Worm (Caenorhabditis elegans) whole organism, late embryonic: ENCODE results near the gene C11E4.8.

ENCODE experiments used
- Y22D7AL.16 ChIP-seq: sonication (generic microtip); optimal IDR thresholded peaks from 2 replicates; lab custom pipeline; 2016; ENCODE audit warnings: missing genetic modification characterization, missing compliant biosample characterization
- ceh-22 ChIP-seq: sonication (generic microtip); optimal IDR thresholded peaks from 2 replicates; lab custom pipeline; 2017; ENCODE audit warnings: missing biosample characterization, missing genetic modification characterization
- ceh-30 ChIP-seq: fragments of 150-350 bp; optimal IDR thresholded peaks from 2 replicates; lab custom pipeline; 2014; ENCODE audit warnings: missing biosample characterization, missing genetic modification characterization
- ceh-9 ChIP-seq: sonication (generic microtip); optimal IDR thresholded peaks from 2 replicates; lab custom pipeline; 2016; ENCODE audit warnings: mild to moderate bottlenecking, missing genetic modification characterization, inconsistent platforms, missing compliant biosample characterization
- dve-1 ChIP-seq: sonication (generic microtip); optimal IDR thresholded peaks from 2 replicates; lab custom pipeline; 2017; ENCODE audit warnings: antibody characterized with exemption, mild to moderate bottlenecking, missing genetic modification characterization, missing compliant biosample characterization
- elt-2 ChIP-seq: sonication (generic microtip); optimal IDR thresholded peaks from 2 replicates; lab custom pipeline; 2016; ENCODE audit warnings: missing genetic modification reagents, missing genetic modification characterization, missing compliant biosample characterization
- fkh-6 ChIP-seq: sonication (generic microtip); optimal IDR thresholded peaks from 2 replicates; lab custom pipeline; 2016; ENCODE audit warnings: missing genetic modification characterization, missing compliant biosample characterization
- gmeb-2 ChIP-seq: sonication (generic microtip); optimal IDR thresholded peaks from 2 replicates; lab custom pipeline; 2016; ENCODE audit warnings: missing genetic modification characterization, inconsistent platforms, missing compliant biosample characterization
- hlh-30 ChIP-seq: sonication (generic microtip); optimal IDR thresholded peaks from 2 replicates; lab custom pipeline; 2017; ENCODE audit warnings: antibody characterized with exemption, missing genetic modification characterization, missing compliant biosample characterization; ENCODE audit not compliant: insufficient read depth
- hlh-6 ChIP-seq: sonication (generic microtip); optimal IDR thresholded peaks from 2 replicates; lab custom pipeline; 2016; ENCODE audit warnings: missing genotype, missing genetic modification characterization, missing compliant biosample characterization
- nfya-1 ChIP-seq: sonication (generic microtip); optimal IDR thresholded peaks from 2 replicates; lab custom pipeline; 2017; ENCODE audit warnings: missing genetic modification characterization, mild to moderate bottlenecking, missing compliant biosample characterization, antibody characterized with exemption, moderate library complexity
- nhr-232 ChIP-seq: sonication (generic microtip); optimal IDR thresholded peaks from 2 replicates; lab custom pipeline; 2016; ENCODE audit warnings: missing genetic modification characterization, missing compliant biosample characterization
- pag-3 ChIP-seq: sonication (generic microtip); optimal IDR thresholded peaks from 2 replicates; lab custom pipeline; 2016; ENCODE audit warnings: missing compliant biosample characterization, missing genetic modification characterization, borderline replicate concordance
- pqm-1 ChIP-seq: sonication (generic microtip); optimal IDR thresholded peaks from 2 replicates; lab custom pipeline; 2016; ENCODE audit warnings: missing genetic modification characterization, missing compliant biosample characterization
- sox-2 ChIP-seq: fragments of 200-800 bp; sonication (Bioruptor generic); IDR thresholded peaks from 2 replicates; pipeline ENCODE4 v1.3.6; 2022; ENCODE audit warnings: missing genetic modification reagents, missing genetic modification characterization, missing compliant biosample characterization
- syd-9 ChIP-seq: sonication (generic microtip); optimal IDR thresholded peaks from 2 replicates; lab custom pipeline; 2016; ENCODE audit warnings: mild to moderate bottlenecking, missing genetic modification characterization, moderate library complexity, missing compliant biosample characterization
- tbx-2 ChIP-seq: sonication (generic microtip); optimal IDR thresholded peaks from 2 replicates; lab custom pipeline; 2016; ENCODE audit warnings: missing genetic modification characterization, missing compliant biosample characterization
- unc-42 ChIP-seq: sonication (generic microtip); optimal IDR thresholded peaks from 2 replicates; lab custom pipeline; 2016; ENCODE audit warnings: missing genotype, missing genetic modification characterization, missing compliant biosample characterization
- unc-86 ChIP-seq: sonication (generic microtip); optimal IDR thresholded peaks from 2 replicates; lab custom pipeline; 2016; ENCODE audit warnings: missing genetic modification characterization, missing compliant biosample characterization

C11E4.8 gene

ce11 chrX:9676009-9676408, 55.8 kb downstream of the C11E4.8 start:
- TF ChIP-seq gmeb-2 (tag; lab: Kevin White, UChicago) (no peak), pag-3 (no peak), tbx-2 (no peak), ceh-9 (tag; lab: Kevin White, UChicago) (no peak), sox-2 (no peak), dve-1 (tag; lab: Kevin White, UChicago) (no peak), hlh-6 (tag; lab: Kevin White, UChicago) (no peak)

- TF ChIP-seq gmeb-2 (tag; lab: Kevin White, UChicago) (no peak), elt-2 (tag; lab: Kevin White, UChicago) (peak; percentile 36)
These were observed 56.7 kb downstream of the C11E4.8 start for ce11 chrX:9676788-9677454.

- TF ChIP-seq ceh-22 (tag; lab: Kevin White, UChicago) (no peak), unc-42 (tag; lab: Kevin White, UChicago) (no peak), syd-9 (no peak)
These were observed 57.7 kb downstream of the C11E4.8 start for ce11 chrX:9677927-9678326.

ce11 chrX:9679427-9679826, 59.2 kb downstream of the C11E4.8 start:
- TF ChIP-seq Y22D7AL.16 (tag; lab: Kevin White, UChicago) (no peak), nfya-1 (no peak), pag-3 (no peak), ceh-30 (tag; lab: Kevin White, UChicago) (no peak), unc-42 (tag; lab: Kevin White, UChicago) (no peak), pqm-1 (tag; lab: Kevin White, UChicago) (peak; percentile 10)

- TF ChIP-seq unc-86 (no peak), hlh-30 (no peak), fkh-6 (no peak), nhr-232 (tag; lab: Kevin White, UChicago) (no peak), ceh-30 (tag; lab: Kevin White, UChicago) (no peak), elt-2 (tag; lab: Kevin White, UChicago) (peak; percentile 1)
These were observed 60.0 kb downstream of the C11E4.8 start, which contains the start of gene ifp-1 for ce11 chrX:9680119-9680682. TSS of gene ifp-1 (minus strand) at chrX:9680169.
